Worm (Caenorhabditis elegans): Measurements from ENCODE around the gene sel-8.

Gene sel-8

ce11 chrIII:3664224-3664623, 37.3 kb upstream of the sel-8 start, which contains the start of gene C46F11.4 (continued):
- TF ChIP-seq rpc-1 (optimal IDR thresholded peaks at IDR 0.05) (peak; percentile 46), rpc-1 (tag; optimal IDR thresholded peaks at IDR 0.05) (no peak), dpl-1 (GFP tag; optimal IDR thresholded peaks at IDR 0.05) (no peak), tbp1 (GFP tag; optimal IDR thresholded peaks at IDR 0.05) (no peak), let-607 (tag; optimal IDR thresholded peaks at IDR 0.05) (no peak), Y53G8AR.9 (GFP tag; conservative IDR thresholded peaks at IDR 0.05) (0 out of 2 replicates have a peak, but pooled peaks have one; percentile 28), T07F8.4 (tag; optimal IDR thresholded peaks at IDR 0.05) (no peak), madf-10 (tag; optimal IDR thresholded peaks at IDR 0.05) (peak; percentile 6), fkh-3 (tag; optimal IDR thresholded peaks at IDR 0.05) (no peak), F23B12.7 (tag; optimal IDR thresholded peaks at IDR 0.05; ENCODE audit: insufficient read depth) (no peak), mes-4 (tag; optimal IDR thresholded peaks at IDR 0.05) (no peak), C17E4.6 (GFP tag; IDR thresholded peaks at IDR 0.05) (no peak), atf-7 (tag; optimal IDR thresholded peaks at IDR 0.05) (no peak), F55B11.4 (tag; optimal IDR thresholded peaks at IDR 0.05; ENCODE audit: borderline replicate concordance, insufficient read depth) (no peak), lin-40 (tag; optimal IDR thresholded peaks at IDR 0.05) (no peak), B0035.1 (tag; optimal IDR thresholded peaks at IDR 0.05) (no peak), nfyb-1 (GFP tag; IDR thresholded peaks at IDR 0.05) (0 out of 2 replicates have a peak, but pooled peaks have one; percentile 34), akir-1 (GFP tag; optimal IDR thresholded peaks at IDR 0.05) (no peak), K11D2.4 (GFP tag; IDR thresholded peaks at IDR 0.05) (no peak), mcd-1 (GFP tag; IDR thresholded peaks at IDR 0.05) (no peak)

DNA sequence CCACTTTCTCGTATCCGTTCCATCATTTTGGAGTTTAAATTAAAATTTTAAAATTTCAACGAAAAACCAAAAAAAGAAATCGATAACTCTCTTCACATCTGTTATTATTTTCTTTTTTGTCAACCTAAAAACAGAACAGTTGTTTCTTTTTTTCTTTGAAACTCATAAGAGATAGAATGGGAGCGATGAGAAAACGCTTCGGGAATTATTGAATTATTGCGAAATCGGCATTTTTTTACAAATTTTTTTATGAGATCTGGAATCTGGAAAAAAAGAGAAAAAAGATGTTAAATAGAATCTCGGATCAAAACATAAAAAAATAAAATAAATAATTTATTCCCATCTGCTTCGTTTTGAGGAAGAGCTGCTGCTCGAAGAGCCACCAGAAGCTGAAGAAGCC, 30.5 kb upstream of the sel-8 start, which contains the start of gene C46F11.5:
TSS of gene C46F11.5 (minus strand) at position 128 of the 400 bp plus-strand sequence.
- TF ChIP-seq B0019.2 (GFP tag; conservative IDR thresholded peaks at IDR 0.05) (no peak), cebp-1 (GFP tag; IDR thresholded peaks at IDR 0.05) (peak; percentile 75), cebp-1 (tag; optimal IDR thresholded peaks at IDR 0.05) (peak; percentile 97)

DNA sequence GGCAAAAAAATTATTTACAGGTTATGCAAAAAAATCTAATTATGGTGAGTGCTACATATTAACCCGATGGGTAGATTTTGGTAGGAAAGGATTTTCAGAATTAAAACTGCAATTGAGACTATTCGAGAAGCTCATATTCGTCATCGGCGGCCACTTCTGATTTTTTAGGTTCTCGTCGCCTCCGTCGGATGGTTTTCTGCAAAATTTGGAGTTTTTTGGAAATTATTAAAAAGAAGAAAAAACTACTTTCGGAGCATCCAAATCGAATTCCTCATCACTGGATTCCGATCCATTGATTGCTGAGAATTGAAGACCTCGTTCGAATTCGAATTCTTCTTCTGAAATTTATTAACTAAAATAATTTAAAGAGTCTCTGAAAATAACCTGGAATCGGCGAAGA, 26.0 kb upstream of the sel-8 start:
- TF ChIP-seq mes-4 (tag; optimal IDR thresholded peaks at IDR 0.05) = no peak
- peak; percentile 47 for TF ChIP-seq nhr-90 (tag; optimal IDR thresholded peaks at IDR 0.05)
- no peak for TF ChIP-seq T26A5.8 (tag; optimal IDR thresholded peaks at IDR 0.05)
- peak; percentile 46 for TF ChIP-seq dpff-1 (tag; optimal IDR thresholded peaks at IDR 0.05)
- TF ChIP-seq tlf-1 (GFP tag; optimal IDR thresholded peaks at IDR 0.05) = peak; percentile 16
- TF ChIP-seq cebp-1 (GFP tag; IDR thresholded peaks at IDR 0.05) = no peak
- TF ChIP-seq cebp-1 (tag; optimal IDR thresholded peaks at IDR 0.05) = peak; percentile 14
- no peak for TF ChIP-seq T07F8.4 (tag; optimal IDR thresholded peaks at IDR 0.05)
- peak; percentile 18 for TF ChIP-seq lin-40 (tag; optimal IDR thresholded peaks at IDR 0.05)
- TF ChIP-seq hrde-1 (tag; optimal IDR thresholded peaks at IDR 0.05; ENCODE audit: borderline replicate concordance) = no peak
- no peak for TF ChIP-seq unc-130 (GFP tag; optimal IDR thresholded peaks at IDR 0.05)
- peak; percentile 22; the same call in 1 of the 2 replicates for TF ChIP-seq pbrm-1 (GFP tag; IDR thresholded peaks at IDR 0.05)
- TF ChIP-seq nfyb-1 (GFP tag; IDR thresholded peaks at IDR 0.05) = peak; percentile 65; the same call in 1 of the 2 replicates
- peak; percentile 62; the same call in 1 of the 2 replicates for TF ChIP-seq Y53G8AR.9 (GFP tag; conservative IDR thresholded peaks at IDR 0.05)
- TF ChIP-seq atf-7 (tag; optimal IDR thresholded peaks at IDR 0.05) = peak; percentile 2
- TF ChIP-seq nfya-2 (GFP tag; IDR thresholded peaks at IDR 0.05) = no peak
- TF ChIP-seq madf-6 (GFP tag; IDR thresholded peaks at IDR 0.05) = peak; percentile 26
- TF ChIP-seq hsf-1 (GFP tag; IDR thresholded peaks at IDR 0.05) = no peak
- TF ChIP-seq cebp-2 (GFP tag; IDR thresholded peaks at IDR 0.05) = 0 out of 2 replicates have a peak, but pooled peaks have one; percentile 41
- TF ChIP-seq madf-8 (GFP tag; conservative IDR thresholded peaks at IDR 0.05) = no peak

All from whole organism, young adult.